Fruit fly (Drosophila melanogaster) whole organism, embryonic: ENCODE measurements around the gene Gdh.

ENCODE experiments used
- Abd-B ChIP-seq: fragments of 200-800 bp; sonication (Bioruptor generic); optimal IDR thresholded peaks from 2 replicates; lab custom pipeline; 2018; ENCODE audit warnings: missing biosample characterization, mild to moderate bottlenecking, missing genetic modification characterization, moderate library complexity
- Ada2b ChIP-seq: fragments of 200-800 bp; sonication (Bioruptor generic); IDR thresholded peaks from 2 replicates; pipeline ENCODE4 v1.3.6; 2022; ENCODE audit warnings: missing biosample characterization, missing genetic modification characterization
- BEAF-32 ChIP-seq: fragments of 200-800 bp; sonication (Bioruptor generic); optimal IDR thresholded peaks from 3 replicates; lab custom pipeline; 2017; ENCODE audit warnings: missing biosample characterization, missing genetic modification characterization, mild to moderate bottlenecking, moderate library complexity, missing genetic modification reagents
- CG10366 ChIP-seq: fragments of 200-800 bp; sonication (Bioruptor generic); IDR thresholded peaks from 2 replicates; pipeline ENCODE4 v1.3.6; 2022; ENCODE audit warnings: missing biosample characterization, missing genetic modification characterization
- CG12155 ChIP-seq: fragments of 200-800 bp; sonication (Bioruptor generic); optimal IDR thresholded peaks from 3 replicates; lab custom pipeline; 2016; ENCODE audit warnings: missing biosample characterization, missing genetic modification characterization
- CG18262 ChIP-seq: fragments of 200-800 bp; optimal IDR thresholded peaks from 3 replicates; lab custom pipeline; 2019; ENCODE audit warnings: missing biosample characterization, mild to moderate bottlenecking, missing genetic modification characterization, moderate library complexity
- CG18476 ChIP-seq: fragments of 200-800 bp; sonication (Bioruptor generic); optimal IDR thresholded peaks from 2 replicates; lab custom pipeline; 2016; ENCODE audit warnings: missing biosample characterization, mild to moderate bottlenecking, missing genetic modification characterization
- CG18599 ChIP-seq: fragments of 200-800 bp; sonication (Bioruptor generic); optimal IDR thresholded peaks from 3 replicates; lab custom pipeline; 2017; ENCODE audit warnings: missing biosample characterization, missing genetic modification characterization, mild to moderate bottlenecking, moderate library complexity, missing genetic modification reagents
- CG2120 ChIP-seq: fragments of 200-800 bp; sonication (Bioruptor generic); optimal IDR thresholded peaks from 3 replicates; lab custom pipeline; 2016; ENCODE audit warnings: missing biosample characterization, missing genetic modification characterization
- CG3065 ChIP-seq: fragments of 200-800 bp; sonication (Bioruptor generic); optimal IDR thresholded peaks from 2 replicates; lab custom pipeline; 2016; ENCODE audit warnings: missing biosample characterization, missing genetic modification characterization
- CG31224 ChIP-seq: fragments of 200-800 bp; sonication (Bioruptor generic); IDR thresholded peaks from 2 replicates; pipeline ENCODE4 v1.3.6; 2022; ENCODE audit warnings: missing biosample characterization, missing genetic modification characterization
- CG5953 ChIP-seq: fragments of 200-800 bp; sonication (Bioruptor generic); IDR thresholded peaks from 2 replicates; pipeline ENCODE4 v1.3.6; 2022; ENCODE audit warnings: missing biosample characterization, missing genetic modification characterization
- CG7839 ChIP-seq: fragments of 200-800 bp; sonication (Bioruptor generic); optimal IDR thresholded peaks from 3 replicates; lab custom pipeline; 2018; ENCODE audit warnings: missing biosample characterization, mild to moderate bottlenecking, missing genetic modification characterization, moderate library complexity
- CG8924 ChIP-seq: fragments of 200-800 bp; optimal IDR thresholded peaks from 3 replicates; lab custom pipeline; 2019; ENCODE audit warnings: missing biosample characterization, mild to moderate bottlenecking, missing genetic modification characterization, moderate library complexity
- CG9727 ChIP-seq: fragments of 200-800 bp; sonication (Bioruptor generic); optimal IDR thresholded peaks from 3 replicates; lab custom pipeline; 2017; ENCODE audit warnings: missing biosample characterization, mild to moderate bottlenecking, missing genetic modification characterization
- CG9797 ChIP-seq: fragments of 200-800 bp; sonication (Bioruptor generic); optimal IDR thresholded peaks from 3 replicates; lab custom pipeline; 2018; ENCODE audit warnings: missing biosample characterization, mild to moderate bottlenecking, missing genetic modification characterization
- Dbx ChIP-seq: fragments of 200-800 bp; sonication (Bioruptor generic); IDR thresholded peaks from 3 replicates; pipeline ENCODE4 v1.3.6; 2022; ENCODE audit warnings: missing biosample characterization, missing genetic modification characterization
- Drgx ChIP-seq: fragments of 200-800 bp; sonication (Bioruptor generic); IDR thresholded peaks from 2 replicates; pipeline ENCODE4 v1.3.6; 2022; ENCODE audit warnings: missing biosample characterization, missing genetic modification characterization
- HmgZ ChIP-seq: fragments of 200-800 bp; sonication (Bioruptor generic); optimal IDR thresholded peaks from 2 replicates; lab custom pipeline; 2018; ENCODE audit warnings: missing biosample characterization, mild to moderate bottlenecking, missing genetic modification characterization
- Hmx ChIP-seq: fragments of 200-800 bp; sonication (Bioruptor generic); optimal IDR thresholded peaks from 2 replicates; lab custom pipeline; 2016; ENCODE audit warnings: missing biosample characterization, missing genetic modification characterization
- Hr51 ChIP-seq, 2 experiments: fragments of 200-800 bp; sonication (Bioruptor generic); optimal IDR thresholded peaks; 2 replicates in 1 of 2; 3 replicates in 1 of 2; lab custom pipeline; 2016 to 2018; ENCODE audit warnings: missing biosample characterization in 2 of 2, missing genetic modification characterization in 2 of 2, mild to moderate bottlenecking in 1 of 2, moderate library complexity in 1 of 2
- Lhr ChIP-seq: fragments of 200-800 bp; sonication (Bioruptor generic); optimal IDR thresholded peaks from 3 replicates; lab custom pipeline; 2017; ENCODE audit warnings: mild to moderate bottlenecking, missing biosample characterization, missing genetic modification reagents, missing genetic modification characterization
- MBD-R2 ChIP-seq: fragments of 200-800 bp; sonication (Bioruptor generic); IDR thresholded peaks from 2 replicates; pipeline ENCODE4 v1.3.6; 2022; ENCODE audit warnings: missing biosample characterization, missing genetic modification characterization
- Med ChIP-seq: fragments of 200-800 bp; sonication (Bioruptor generic); peaks from one replicate; lab custom pipeline; 2016; ENCODE audit warnings: missing biosample characterization, missing genetic modification characterization, mild to moderate bottlenecking, inconsistent platforms, moderate library complexity
- Oli ChIP-seq: fragments of 200-800 bp; sonication (Bioruptor generic); optimal IDR thresholded peaks from 2 replicates; lab custom pipeline; 2018; ENCODE audit warnings: missing biosample characterization, mild to moderate bottlenecking, missing genetic modification characterization, moderate library complexity
- Pdp1 ChIP-seq, 2 experiments: fragments of 200-800 bp; sonication (Bioruptor generic); optimal IDR thresholded peaks; 3 replicates each; lab custom pipeline; 2016; ENCODE audit warnings: missing biosample characterization in 2 of 2, missing genetic modification characterization in 2 of 2, mild to moderate bottlenecking in 1 of 2, moderate library complexity in 1 of 2
- Rfx ChIP-seq: fragments of 200-800 bp; sonication (Bioruptor generic); IDR thresholded peaks from 2 replicates; pipeline ENCODE4 v1.3.6; 2022; ENCODE audit warnings: missing biosample characterization, missing genetic modification characterization
- al ChIP-seq: fragments of 200-800 bp; sonication (Bioruptor generic); IDR thresholded peaks from 2 replicates; pipeline ENCODE4 v1.3.6; 2022; ENCODE audit warnings: missing biosample characterization, missing genetic modification characterization
- aop ChIP-seq: fragments of 200-800 bp; sonication (Bioruptor generic); IDR thresholded peaks from 2 replicates; pipeline ENCODE4 v1.3.6; 2022; ENCODE audit warnings: missing biosample characterization, missing genetic modification characterization
- bowl ChIP-seq: fragments of 200-800 bp; sonication (Bioruptor generic); IDR thresholded peaks from 2 replicates; pipeline ENCODE4 v1.3.6; 2022; ENCODE audit warnings: missing biosample characterization, missing genetic modification characterization
- corto ChIP-seq: fragments of 200-800 bp; sonication (Bioruptor generic); optimal IDR thresholded peaks from 2 replicates; lab custom pipeline; 2016; ENCODE audit warnings: missing biosample characterization, mild to moderate bottlenecking, missing genetic modification characterization, moderate library complexity
- crol ChIP-seq: fragments of 200-800 bp; sonication (Bioruptor generic); IDR thresholded peaks from 2 replicates; pipeline ENCODE4 v1.3.6; 2022; ENCODE audit warnings: missing biosample characterization, missing genetic modification characterization
- da ChIP-seq: fragments of 200-800 bp; sonication (Bioruptor generic); optimal IDR thresholded peaks from 2 replicates; lab custom pipeline; 2016; ENCODE audit warnings: missing biosample characterization, missing genetic modification characterization
- dmrt99B ChIP-seq: fragments of 200-800 bp; sonication (Bioruptor generic); optimal IDR thresholded peaks from 2 replicates; lab custom pipeline; 2018; ENCODE audit warnings: missing biosample characterization, mild to moderate bottlenecking, missing genetic modification characterization, moderate library complexity
- dpn ChIP-seq, 2 experiments: fragments of 200-800 bp; sonication (Bioruptor generic); optimal IDR thresholded peaks; 3 replicates each; lab custom pipeline; 2016; ENCODE audit warnings: missing biosample characterization in 2 of 2, missing genetic modification characterization in 2 of 2
- esg ChIP-seq: fragments of 200-800 bp; sonication (Bioruptor generic); conservative IDR thresholded peaks from 2 replicates; pipeline ENCODE4 v1.3.6; 2022; ENCODE audit warnings: missing biosample characterization, missing genetic modification characterization
- lab ChIP-seq: fragments of 200-800 bp; sonication (Bioruptor generic); optimal IDR thresholded peaks from 3 replicates; lab custom pipeline; 2017; ENCODE audit warnings: missing biosample characterization, missing genetic modification characterization, mild to moderate bottlenecking, moderate library complexity, missing genetic modification reagents
- lbe ChIP-seq: fragments of 200-800 bp; sonication (Bioruptor generic); optimal IDR thresholded peaks from 2 replicates; lab custom pipeline; 2016; ENCODE audit warnings: missing biosample characterization, mild to moderate bottlenecking, missing genetic modification characterization
- pan ChIP-seq, 4 experiments: fragments of >200 bp in 3 of 4; fragments of 200-800 bp in 1 of 4; sonication (Bioruptor generic) in 1 of 4; optimal IDR thresholded peaks in 3 of 4; IDR thresholded peaks in 1 of 4; 2 replicates each; pipeline versions ENCODE4 v1.3.6 to Lab custom; 2017 to 2022; ENCODE audit warnings: missing biosample characterization in 2 of 4, missing genetic modification characterization in 2 of 4, mixed read lengths in 1 of 4
- prd ChIP-seq, 3 experiments: fragments of >200 bp in 2 of 3; fragments of 200-800 bp in 1 of 3; sonication (Bioruptor generic) in 1 of 3; optimal IDR thresholded peaks in 2 of 3; IDR thresholded peaks in 1 of 3; 2 replicates in 2 of 3; 3 replicates in 1 of 3; pipeline versions ENCODE4 v1.3.6 to Lab custom; 2017 to 2022; ENCODE audit warnings: missing biosample characterization in 1 of 3, missing genetic modification characterization in 1 of 3
- pros ChIP-seq: fragments of 200-800 bp; sonication (Bioruptor generic); optimal IDR thresholded peaks from 3 replicates; lab custom pipeline; 2019; ENCODE audit warnings: missing biosample characterization, mild to moderate bottlenecking, missing genetic modification characterization, moderate library complexity
- pum ChIP-seq: fragments of 200-800 bp; sonication (Bioruptor generic); optimal IDR thresholded peaks from 2 replicates; lab custom pipeline; 2016; ENCODE audit warnings: missing biosample characterization, missing genetic modification characterization
- ranshi ChIP-seq: fragments of 200-800 bp; sonication (Bioruptor generic); IDR thresholded peaks from 2 replicates; pipeline ENCODE4 v1.3.6; 2022; ENCODE audit warnings: missing biosample characterization, missing genetic modification characterization
- sens-2 ChIP-seq: fragments of 200-800 bp; sonication (Bioruptor generic); IDR thresholded peaks from 2 replicates; pipeline ENCODE4 v1.3.6; 2022; ENCODE audit warnings: missing biosample characterization, missing genetic modification characterization
- slbo ChIP-seq: fragments of 200-800 bp; sonication (Bioruptor generic); IDR thresholded peaks from 2 replicates; pipeline ENCODE4 v1.3.6; 2022; ENCODE audit warnings: missing biosample characterization, missing genetic modification characterization
- so ChIP-seq: fragments of 200-800 bp; sonication (Bioruptor generic); IDR thresholded peaks from 3 replicates; pipeline ENCODE4 v1.3.6; 2022; ENCODE audit warnings: missing biosample characterization, missing genetic modification characterization
- sob ChIP-seq: fragments of 200-800 bp; sonication (Bioruptor generic); IDR thresholded peaks from 2 replicates; pipeline ENCODE4 v1.3.6; 2022; ENCODE audit warnings: missing biosample characterization, missing genetic modification characterization
- ttk ChIP-seq: fragments of 200-800 bp; sonication (Bioruptor generic); IDR thresholded peaks from 2 replicates; pipeline ENCODE4 v2.1.2; 2022; ENCODE audit warnings: missing biosample characterization, missing genetic modification characterization
- unpg ChIP-seq: fragments of 200-800 bp; sonication (Bioruptor generic); optimal IDR thresholded peaks from 3 replicates; lab custom pipeline; 2018; ENCODE audit warnings: missing biosample characterization, mild to moderate bottlenecking, missing genetic modification characterization, moderate library complexity

The Gdh gene

DNA sequence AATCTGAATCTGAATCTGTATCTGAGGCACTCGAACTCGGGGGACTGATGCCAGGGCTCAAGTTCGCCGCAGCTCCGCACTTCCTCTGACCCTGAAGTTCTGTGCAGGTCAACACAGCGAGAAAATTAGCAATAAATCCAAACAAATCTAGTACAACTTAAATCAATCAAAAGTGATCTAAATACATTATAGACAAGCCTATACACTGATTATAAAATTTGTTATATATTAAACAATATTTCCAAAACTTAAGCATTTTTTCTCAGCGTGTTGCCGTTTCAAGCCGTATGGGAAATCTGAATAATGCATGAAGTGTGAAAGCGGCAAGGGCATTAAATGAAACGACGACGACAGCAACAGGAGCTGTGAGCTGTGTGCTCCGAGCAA is 27.9 kb downstream of the Gdh start (continued):
- TF ChIP-seq esg (peak; percentile 39; the same call in 1 of the 2 replicates), CG18476 (peak; percentile 3), Drgx (GFP tag; lab: Robert Waterston, UW) (peak; percentile 49), MBD-R2 (GFP tag; lab: Robert Waterston, UW) (no peak), Hr51 (GFP tag; optimal IDR thresholded peaks at IDR 0.05; lab: Kevin White, UChicago) (peak in 1 of 2 experiments; percentile 36), sens-2 (GFP tag; lab: Robert Waterston, UW) (no peak), CG18262 (tag; lab: Kevin White, UChicago) (peak; percentile 5), lab (GFP tag; lab: Kevin White, UChicago) (peak; percentile 50), Med (GFP tag; lab: Kevin White, UChicago) (peak; percentile 66), Abd-B (no peak), Rfx (GFP tag; lab: Robert Waterston, UW) (peak; percentile 57), da (GFP tag; lab: Kevin White, UChicago) (no peak), Pdp1 (GFP tag; optimal IDR thresholded peaks at IDR 0.05; lab: Kevin White, UChicago) (peak; percentile 13 to 21), pros (GFP tag; lab: Kevin White, UChicago) (no peak), CG10366 (GFP tag; lab: Robert Waterston, UW) (0 out of 2 replicates have a peak, but pooled peaks have one; percentile 36), bowl (GFP tag; lab: Robert Waterston, UW) (no peak), pum (GFP tag; lab: Kevin White, UChicago) (no peak), HmgZ (no peak), CG12155 (GFP tag; lab: Kevin White, UChicago) (peak; percentile 3), Oli (tag; lab: Kevin White, UChicago) (peak; percentile 21), dmrt99B (peak; percentile 38), dpn (GFP tag; optimal IDR thresholded peaks at IDR 0.05; lab: Kevin White, UChicago) (peak in 1 of 2 experiments; percentile 34), CG18599 (GFP tag; lab: Kevin White, UChicago) (peak; percentile 44), CG3065 (GFP tag; lab: Kevin White, UChicago) (no peak), crol (GFP tag; lab: Robert Waterston, UW) (peak; percentile 34; the same call in 1 of the 2 replicates), BEAF-32 (GFP tag; lab: Kevin White, UChicago) (no peak), pan (optimal IDR thresholded peaks at IDR 0.05; lab: Kevin White, UChicago) (no peak), pan (GFP tag; optimal IDR thresholded peaks at IDR 0.05 in 1 of 2, IDR thresholded peaks at IDR 0.05 in 1 of 2) (peak in 1 of 2 experiments; percentile 73), al (peak; percentile 46; the same call in 1 of the 2 replicates), so (GFP tag; lab: Robert Waterston, UW) (peak; percentile 60; the same call in 1 of the 3 replicates), Lhr (GFP tag; lab: Kevin White, UChicago) (no peak), Ada2b (GFP tag; lab: Robert Waterston, UW) (peak; percentile 42; the same call in 1 of the 2 replicates), CG9727 (GFP tag; lab: Kevin White, UChicago) (peak; percentile 26), Hmx (GFP tag; lab: Kevin White, UChicago) (no peak), CG31224 (GFP tag; lab: Robert Waterston, UW) (peak; percentile 29; the same call in 1 of the 2 replicates), CG5953 (GFP tag; lab: Robert Waterston, UW) (no peak), prd (optimal IDR thresholded peaks at IDR 0.05; lab: Kevin White, UChicago) (no peak), prd (GFP tag; IDR thresholded peaks at IDR 0.05; lab: Robert Waterston, UW) (peak; percentile 55; the same call in 2 of the 3 replicates), CG7839 (peak; percentile 49), corto (GFP tag; lab: Kevin White, UChicago) (peak; percentile 91), sob (GFP tag; lab: Robert Waterston, UW) (peak; percentile 60; the same call in 1 of the 2 replicates), lbe (peak; percentile 93), CG8924 (tag; lab: Kevin White, UChicago) (peak; percentile 8), aop (GFP tag; lab: Robert Waterston, UW) (no peak), CG2120 (GFP tag; lab: Kevin White, UChicago) (peak; percentile 50), ttk (GFP tag; lab: Robert Waterston, UW) (peak; percentile 40; the same call in 1 of the 2 replicates), CG9797 (no peak), ranshi (GFP tag; lab: Robert Waterston, UW) (peak; percentile 38; the same call in 1 of the 2 replicates), slbo (GFP tag; lab: Robert Waterston, UW) (peak; percentile 34; the same call in 1 of the 2 replicates), unpg (GFP tag; lab: Kevin White, UChicago) (peak; percentile 43), Dbx (GFP tag; lab: Robert Waterston, UW) (peak; percentile 56; the same call in 2 of the 3 replicates)
